Fruit fly (Drosophila melanogaster): ENCODE results near the gene CG7215.

The CG7215 gene

dm6 chr3R:18167173-18167415, at the start of gene CG7215, which contains the start of gene Prx5:
Gene CG7215 (minus strand): TSS chr3R:18167273.
Gene Prx5 (minus strand): TSS chr3R:18167273.
- TF ChIP-seq fru (optimal IDR thresholded peaks at IDR 0.05) (no peak), NFAT (GFP tag; IDR thresholded peaks at IDR 0.05) (peak; percentile 25; the same call in 1 of the 2 replicates), dmrt11E (tag; optimal IDR thresholded peaks at IDR 0.05) (no peak), Six4 (GFP tag; optimal IDR thresholded peaks at IDR 0.05) (no peak), repo (GFP tag; optimal IDR thresholded peaks at IDR 0.05) (no peak), CG8765 (GFP tag; IDR thresholded peaks at IDR 0.05) (no peak), luna (GFP tag; optimal IDR thresholded peaks at IDR 0.05) (no peak), Scr (GFP tag; IDR thresholded peaks at IDR 0.05; ENCODE audit: partially characterized antibody) (no peak), CG8290 (GFP tag; optimal IDR thresholded peaks at IDR 0.05) (no peak), CG8290 (tag; optimal IDR thresholded peaks at IDR 0.05) (no peak), CG18011 (GFP tag; optimal IDR thresholded peaks at IDR 0.05) (no peak), Gug (GFP tag; IDR thresholded peaks at IDR 0.05) (peak; percentile 48; the same call in 2 of the 4 replicates), row (GFP tag; IDR thresholded peaks at IDR 0.05) (peak; percentile 41), CG13123 (GFP tag; optimal IDR thresholded peaks at IDR 0.05) (no peak), Mes4 (GFP tag; optimal IDR thresholded peaks at IDR 0.05) (no peak), vvl (GFP tag; IDR thresholded peaks at IDR 0.05) (peak; percentile 7; the same call in 1 of the 2 replicates), btn (GFP tag; optimal IDR thresholded peaks at IDR 0.05) (no peak), vfl (GFP tag; optimal IDR thresholded peaks at IDR 0.05) (no peak), E2f2 (GFP tag; IDR thresholded peaks at IDR 0.05) (peak; percentile 9; the same call in 1 of the 2 replicates), CG4820 (GFP tag; optimal IDR thresholded peaks at IDR 0.05) (no peak), gcm (GFP tag; optimal IDR thresholded peaks at IDR 0.05) (no peak), CHES-1-like (GFP tag; optimal IDR thresholded peaks at IDR 0.05) (no peak), CG12155 (GFP tag; optimal IDR thresholded peaks at IDR 0.05) (no peak), h (optimal IDR thresholded peaks at IDR 0.05) (no peak), dysf (GFP tag; IDR thresholded peaks at IDR 0.05) (no peak), Atf3 (GFP tag; optimal IDR thresholded peaks at IDR 0.05) (no peak), CG9932 (GFP tag; IDR thresholded peaks at IDR 0.05) (peak; percentile 26; the same call in 1 of the 2 replicates), CG13775 (GFP tag; optimal IDR thresholded peaks at IDR 0.05) (no peak), CG18619 (GFP tag; optimal IDR thresholded peaks at IDR 0.05) (no peak), H15 (GFP tag; IDR thresholded peaks at IDR 0.05) (no peak), CG18476 (GFP tag; optimal IDR thresholded peaks at IDR 0.05) (no peak), slbo (GFP tag; IDR thresholded peaks at IDR 0.05) (peak; percentile 25; the same call in 1 of the 2 replicates), Rfx (GFP tag; IDR thresholded peaks at IDR 0.05) (peak; percentile 12; the same call in 1 of the 2 replicates), CG11723 (GFP tag; optimal IDR thresholded peaks at IDR 0.05) (no peak), Dip3 (GFP tag; optimal IDR thresholded peaks at IDR 0.05) (no peak), hb (GFP tag; IDR thresholded peaks at IDR 0.05; ENCODE audit: partially characterized antibody) (no peak), CG15479 (GFP tag; optimal IDR thresholded peaks at IDR 0.05) (no peak), disco-r (GFP tag; optimal IDR thresholded peaks at IDR 0.05) (no peak), MBD-R2 (GFP tag; IDR thresholded peaks at IDR 0.05) (peak; percentile 15; the same call in 1 of the 2 replicates), CG3065 (GFP tag; optimal IDR thresholded peaks at IDR 0.05) (no peak), D19A (tag; optimal IDR thresholded peaks at IDR 0.05) (peak; percentile 18), Ptx1 (GFP tag; IDR thresholded peaks at IDR 0.05) (peak; percentile 31; the same call in 1 of the 2 replicates), NfI (GFP tag; optimal IDR thresholded peaks at IDR 0.05) (no peak), Mad (GFP tag; optimal IDR thresholded peaks at IDR 0.05) (no peak), Xrp1 (GFP tag; IDR thresholded peaks at IDR 0.05) (no peak), Gsc (GFP tag; IDR thresholded peaks at IDR 0.05) (no peak), cas (GFP tag; IDR thresholded peaks at IDR 0.05) (no peak), CG2129 (GFP tag; IDR thresholded peaks at IDR 0.05; ENCODE audit: partially characterized antibody) (no peak)
